Fruit fly (Drosophila melanogaster) whole organism, embryonic: ENCODE measurements around the gene HDAC3.
A peak's percentile ranks its signal among the peaks of the same experiment; 100 is the strongest.

ENCODE experiments used
- Adf1 ChIP-seq: fragments of 200-800 bp; sonication (Bioruptor generic); IDR thresholded peaks from 2 replicates; pipeline ENCODE4 v1.3.6; 2022; ENCODE audit warnings: missing biosample characterization, missing genetic modification characterization
- CG10543 ChIP-seq: fragments of 200-800 bp; sonication (Bioruptor generic); optimal IDR thresholded peaks from 3 replicates; lab custom pipeline; 2017; ENCODE audit warnings: missing biosample characterization, mild to moderate bottlenecking, missing genetic modification characterization, moderate library complexity
- CG10959 ChIP-seq: fragments of 200-800 bp; sonication (Bioruptor generic); IDR thresholded peaks from 2 replicates; pipeline ENCODE4 v1.3.6; 2022; ENCODE audit warnings: missing biosample characterization, missing genetic modification characterization
- CG10979 ChIP-seq: fragments of 200-800 bp; sonication (Bioruptor generic); optimal IDR thresholded peaks from 2 replicates; lab custom pipeline; 2018; ENCODE audit warnings: missing biosample characterization, mild to moderate bottlenecking, missing genetic modification characterization, moderate library complexity
- CG13287 ChIP-seq: fragments of 200-800 bp; sonication (Bioruptor generic); IDR thresholded peaks from 2 replicates; pipeline ENCODE4 v1.3.6; 2022; ENCODE audit warnings: missing biosample characterization, missing genetic modification characterization; ENCODE audit not compliant: partially characterized antibody
- CG15479 ChIP-seq: fragments of 200-800 bp; sonication (Bioruptor generic); optimal IDR thresholded peaks from 3 replicates; lab custom pipeline; 2019; ENCODE audit warnings: missing biosample characterization, mild to moderate bottlenecking, missing genetic modification characterization, moderate library complexity
- CG15514 ChIP-seq: fragments of 200-800 bp; sonication (Bioruptor generic); optimal IDR thresholded peaks from 3 replicates; lab custom pipeline; 2017; ENCODE audit warnings: missing biosample characterization, missing genetic modification characterization, mild to moderate bottlenecking, moderate library complexity, missing genetic modification reagents
- CG15601 ChIP-seq: fragments of 200-800 bp; sonication (Bioruptor generic); optimal IDR thresholded peaks from 3 replicates; lab custom pipeline; 2019; ENCODE audit warnings: missing biosample characterization, mild to moderate bottlenecking, missing genetic modification characterization, moderate library complexity
- CG18599 ChIP-seq: fragments of 200-800 bp; sonication (Bioruptor generic); optimal IDR thresholded peaks from 3 replicates; lab custom pipeline; 2017; ENCODE audit warnings: missing biosample characterization, missing genetic modification characterization, mild to moderate bottlenecking, moderate library complexity, missing genetic modification reagents
- CG2712 ChIP-seq: fragments of 200-800 bp; optimal IDR thresholded peaks from 3 replicates; lab custom pipeline; 2019; ENCODE audit warnings: missing biosample characterization, mild to moderate bottlenecking, missing genetic modification characterization, moderate library complexity
- CG34376 ChIP-seq: fragments of 200-800 bp; sonication (Bioruptor generic); optimal IDR thresholded peaks from 2 replicates; lab custom pipeline; 2018; ENCODE audit warnings: missing biosample characterization, mild to moderate bottlenecking, missing genetic modification characterization
- CG34422 ChIP-seq: fragments of 200-800 bp; sonication (Bioruptor generic); IDR thresholded peaks from 3 replicates; pipeline ENCODE4 v1.3.6; 2022; ENCODE audit warnings: missing biosample characterization, missing genetic modification characterization
- CG42726 ChIP-seq: fragments of 200-800 bp; sonication (Bioruptor generic); IDR thresholded peaks from 2 replicates; pipeline ENCODE4 v1.3.6; 2022; ENCODE audit warnings: missing biosample characterization, missing genetic modification characterization; ENCODE audit not compliant: partially characterized antibody
- CG5245 ChIP-seq: fragments of 200-800 bp; sonication (Bioruptor generic); optimal IDR thresholded peaks from 3 replicates; lab custom pipeline; 2016; ENCODE audit warnings: missing biosample characterization, missing genetic modification characterization
- CG7372 ChIP-seq: fragments of 200-800 bp; sonication (Bioruptor generic); IDR thresholded peaks from 2 replicates; pipeline ENCODE4 v1.3.6; 2022; ENCODE audit warnings: missing biosample characterization, missing genetic modification characterization
- CTCF ChIP-seq: fragments of 200-800 bp; sonication (Bioruptor generic); optimal IDR thresholded peaks from 2 replicates; lab custom pipeline; 2017; ENCODE audit warnings: missing biosample characterization, mild to moderate bottlenecking, missing genetic modification characterization, moderate library complexity
- Dbx ChIP-seq: fragments of 200-800 bp; sonication (Bioruptor generic); IDR thresholded peaks from 3 replicates; pipeline ENCODE4 v1.3.6; 2022; ENCODE audit warnings: missing biosample characterization, missing genetic modification characterization
- Deaf1 ChIP-seq: fragments of 200-800 bp; optimal IDR thresholded peaks from 3 replicates; lab custom pipeline; 2019; ENCODE audit warnings: missing biosample characterization, mild to moderate bottlenecking, missing genetic modification characterization, moderate library complexity
- Dll ChIP-seq: fragments of 200-800 bp; sonication (Bioruptor generic); IDR thresholded peaks from 4 replicates; pipeline ENCODE4 v1.3.6; 2022; ENCODE audit warnings: missing biosample characterization, missing genetic modification characterization; ENCODE audit not compliant: partially characterized antibody
- Dref ChIP-seq: fragments of 200-800 bp; sonication (Bioruptor generic); IDR thresholded peaks from 2 replicates; pipeline ENCODE4 v1.3.6; 2022; ENCODE audit warnings: missing biosample characterization, missing genetic modification characterization
- Drgx ChIP-seq: fragments of 200-800 bp; sonication (Bioruptor generic); IDR thresholded peaks from 2 replicates; pipeline ENCODE4 v1.3.6; 2022; ENCODE audit warnings: missing biosample characterization, missing genetic modification characterization
- Ets65A ChIP-seq: fragments of 200-800 bp; sonication (Bioruptor generic); peaks from one replicate; lab custom pipeline; 2016; ENCODE audit warnings: missing biosample characterization, missing genetic modification characterization
- Fer1 ChIP-seq: fragments of 200-800 bp; sonication (Bioruptor generic); optimal IDR thresholded peaks from 2 replicates; lab custom pipeline; 2017; ENCODE audit warnings: missing biosample characterization, mild to moderate bottlenecking, missing genetic modification characterization
- HLH3B ChIP-seq: fragments of 200-800 bp; sonication (Bioruptor generic); IDR thresholded peaks from 2 replicates; pipeline ENCODE4 v1.3.6; 2022; ENCODE audit warnings: missing biosample characterization, missing genetic modification characterization
- Jarid2 ChIP-seq: fragments of 200-800 bp; sonication (Bioruptor generic); optimal IDR thresholded peaks from 3 replicates; lab custom pipeline; 2017; ENCODE audit warnings: mild to moderate bottlenecking, missing biosample characterization, missing genetic modification reagents, missing genetic modification characterization
- Lhr ChIP-seq: fragments of 200-800 bp; sonication (Bioruptor generic); optimal IDR thresholded peaks from 3 replicates; lab custom pipeline; 2017; ENCODE audit warnings: mild to moderate bottlenecking, missing biosample characterization, missing genetic modification reagents, missing genetic modification characterization
- Lpt ChIP-seq: fragments of >200 bp; optimal IDR thresholded peaks from 2 replicates; lab custom pipeline; 2018; ENCODE audit warnings: missing biosample characterization, missing genetic modification characterization
- Med ChIP-seq: fragments of 200-800 bp; sonication (Bioruptor generic); peaks from one replicate; lab custom pipeline; 2016; ENCODE audit warnings: missing biosample characterization, missing genetic modification characterization, mild to moderate bottlenecking, inconsistent platforms, moderate library complexity
- Scr ChIP-seq: fragments of 200-800 bp; sonication (Bioruptor generic); IDR thresholded peaks from 2 replicates; pipeline ENCODE4 v1.3.6; 2022; ENCODE audit warnings: missing biosample characterization, missing genetic modification characterization; ENCODE audit not compliant: partially characterized antibody
- Sry-δ ChIP-seq: fragments of 200-800 bp; sonication (Bioruptor generic); optimal IDR thresholded peaks from 2 replicates; lab custom pipeline; 2016; ENCODE audit warnings: missing biosample characterization, missing genetic modification characterization
- bbx ChIP-seq: fragments of 200-800 bp; sonication (Bioruptor generic); IDR thresholded peaks from 2 replicates; pipeline ENCODE4 v1.3.6; 2022; ENCODE audit warnings: missing biosample characterization, missing genetic modification characterization; ENCODE audit not compliant: partially characterized antibody
- br ChIP-seq: fragments of >200 bp; optimal IDR thresholded peaks from 2 replicates; lab custom pipeline; 2017
- caup ChIP-seq: fragments of 200-800 bp; sonication (Bioruptor generic); optimal IDR thresholded peaks from 3 replicates; lab custom pipeline; 2017; ENCODE audit warnings: missing biosample characterization, mild to moderate bottlenecking, missing genetic modification characterization, moderate library complexity; ENCODE audit not compliant: severe bottlenecking
- cg ChIP-seq: fragments of 200-800 bp; sonication (Bioruptor generic); optimal IDR thresholded peaks from 3 replicates; lab custom pipeline; 2019; ENCODE audit warnings: missing biosample characterization, mild to moderate bottlenecking, missing genetic modification characterization, moderate library complexity
- chinmo ChIP-seq: fragments of 200-800 bp; sonication (Bioruptor generic); IDR thresholded peaks from 4 replicates; pipeline ENCODE4 v1.3.6; 2022; ENCODE audit warnings: missing biosample characterization, missing genetic modification characterization; ENCODE audit not compliant: partially characterized antibody
- chm ChIP-seq: fragments of 200-800 bp; sonication (Bioruptor generic); IDR thresholded peaks from 2 replicates; pipeline ENCODE4 v1.3.6; 2022; ENCODE audit warnings: missing biosample characterization, missing genetic modification characterization
- ems ChIP-seq: fragments of 200-800 bp; sonication (Bioruptor generic); optimal IDR thresholded peaks from 3 replicates; lab custom pipeline; 2016; ENCODE audit warnings: missing biosample characterization, missing genetic modification characterization
- eve ChIP-seq, 2 experiments: fragments of >200 bp; optimal IDR thresholded peaks; 2 replicates each; lab custom pipeline; 2017; ENCODE audit warnings: missing biosample characterization in 2 of 2, missing genetic modification characterization in 2 of 2
- ewg ChIP-seq: fragments of 200-800 bp; sonication (Bioruptor generic); optimal IDR thresholded peaks from 3 replicates; lab custom pipeline; 2017; ENCODE audit warnings: mild to moderate bottlenecking, missing biosample characterization, missing genetic modification reagents, missing genetic modification characterization
- kah ChIP-seq: fragments of 200-800 bp; sonication (Bioruptor generic); optimal IDR thresholded peaks from 2 replicates; lab custom pipeline; 2018; ENCODE audit warnings: missing biosample characterization, mild to moderate bottlenecking, missing genetic modification characterization
- klu ChIP-seq: fragments of 200-800 bp; sonication (Bioruptor generic); IDR thresholded peaks from 2 replicates; pipeline ENCODE4 v1.3.6; 2022; ENCODE audit warnings: missing biosample characterization, missing genetic modification characterization
- lab ChIP-seq: fragments of 200-800 bp; sonication (Bioruptor generic); optimal IDR thresholded peaks from 3 replicates; lab custom pipeline; 2017; ENCODE audit warnings: missing biosample characterization, missing genetic modification characterization, mild to moderate bottlenecking, moderate library complexity, missing genetic modification reagents
- pita ChIP-seq: fragments of 200-800 bp; sonication (Bioruptor generic); optimal IDR thresholded peaks from 2 replicates; lab custom pipeline; 2017; ENCODE audit warnings: missing biosample characterization, mild to moderate bottlenecking, missing genetic modification characterization
- scrt ChIP-seq: fragments of 200-800 bp; sonication (Bioruptor generic); optimal IDR thresholded peaks from 2 replicates; lab custom pipeline; 2018; ENCODE audit warnings: missing biosample characterization, mild to moderate bottlenecking, missing genetic modification characterization, moderate library complexity
- sens ChIP-seq: fragments of 200-800 bp; sonication (Bioruptor generic); peaks from one replicate; lab custom pipeline; 2016; ENCODE audit warnings: missing biosample characterization, missing genetic modification characterization
- sna ChIP-seq: fragments of 200-800 bp; sonication (Bioruptor generic); IDR thresholded peaks from 2 replicates; pipeline ENCODE4 v1.3.6; 2022; ENCODE audit warnings: missing biosample characterization, missing genetic modification characterization; ENCODE audit not compliant: partially characterized antibody
- unc-4 ChIP-seq: fragments of 200-800 bp; sonication (Bioruptor generic); IDR thresholded peaks from 2 replicates; pipeline ENCODE4 v1.3.6; 2022; ENCODE audit warnings: missing biosample characterization, missing genetic modification characterization; ENCODE audit not compliant: partially characterized antibody
- zen2 ChIP-seq: fragments of 200-800 bp; sonication (Bioruptor generic); IDR thresholded peaks from 3 replicates; pipeline ENCODE4 v1.3.6; 2022; ENCODE audit warnings: missing biosample characterization, missing genetic modification characterization; ENCODE audit not compliant: partially characterized antibody

Gene HDAC3

dm6 chr3R:5523070-5523637 is 48.8 kb upstream of the HDAC3 start, which contains the start of the genes CG43845 and Nmdar1:
Gene CG43845 (minus strand): TSS chr3R:5523120.
Gene Nmdar1 (minus strand): TSS chr3R:5523328.
- no peak for TF ChIP-seq CG15479 (GFP tag; lab: Kevin White, UChicago)
- peak; percentile 39; the same call in 1 of the 2 replicates for TF ChIP-seq chm (GFP tag; lab: Robert Waterston, UW)
- TF ChIP-seq ems, result peak; percentile 2
- TF ChIP-seq caup (GFP tag; lab: Kevin White, UChicago), result no peak
- TF ChIP-seq Scr (GFP tag; lab: Robert Waterston, UW), result 0 out of 2 replicates have a peak, but pooled peaks have one; percentile 8
- TF ChIP-seq sna (GFP tag; lab: Robert Waterston, UW), result peak; percentile 62; the same call in 1 of the 2 replicates
- no peak for TF ChIP-seq Lpt (GFP tag; lab: Kevin White, UChicago)
- TF ChIP-seq Ets65A (GFP tag; lab: Kevin White, UChicago), result no peak
- TF ChIP-seq CG34422 (GFP tag; lab: Robert Waterston, UW), result peak; percentile 47; the same call in 1 of the 3 replicates
- TF ChIP-seq cg (GFP tag; lab: Kevin White, UChicago), result peak; percentile 5
- TF ChIP-seq CG15514 (GFP tag; lab: Kevin White, UChicago), result peak; percentile 19
- TF ChIP-seq lab (GFP tag; lab: Kevin White, UChicago), result no peak
- TF ChIP-seq Deaf1 (tag; lab: Kevin White, UChicago), result peak; percentile 11
- TF ChIP-seq Lhr, result no peak
- no peak for TF ChIP-seq CG15601 (tag; lab: Kevin White, UChicago)
- peak; percentile 68 for TF ChIP-seq CG13287 (GFP tag; lab: Robert Waterston, UW)
- peak; percentile 71; the same call in 2 of the 3 replicates for TF ChIP-seq zen2
- peak; percentile 0 for TF ChIP-seq Jarid2
- no peak for TF ChIP-seq klu (GFP tag; lab: Robert Waterston, UW)
- no peak for TF ChIP-seq Dref (GFP tag; lab: Robert Waterston, UW)
- peak; percentile 39 for TF ChIP-seq Fer1
- TF ChIP-seq Drgx, result peak; percentile 23; the same call in 1 of the 2 replicates
- peak; percentile 90; the same call in 2 of the 4 replicates for TF ChIP-seq chinmo (GFP tag; lab: Robert Waterston, UW)
- no peak for TF ChIP-seq CG5245
- TF ChIP-seq eve (GFP tag; optimal IDR thresholded peaks at IDR 0.05; lab: Kevin White, UChicago), result no peak
- no peak for TF ChIP-seq CG10979 (tag; lab: Kevin White, UChicago)
- peak; percentile 25 for TF ChIP-seq CG34376 (GFP tag; lab: Kevin White, UChicago)
- TF ChIP-seq scrt, result peak; percentile 93
- no peak for TF ChIP-seq CG2712 (tag; lab: Kevin White, UChicago)
- TF ChIP-seq kah (GFP tag; lab: Kevin White, UChicago), result peak; percentile 90
- peak; percentile 1 for TF ChIP-seq CG18599 (GFP tag; lab: Kevin White, UChicago)
- TF ChIP-seq unc-4, result peak; percentile 51
- no peak for TF ChIP-seq Sry-δ (GFP tag; lab: Kevin White, UChicago)
- TF ChIP-seq pita (GFP tag; lab: Kevin White, UChicago), result no peak
- TF ChIP-seq CTCF (GFP tag; lab: Kevin White, UChicago), result peak; percentile 27
- TF ChIP-seq sens, result peak; percentile 74
- peak; percentile 2 for TF ChIP-seq CG10543
- no peak for TF ChIP-seq br
- peak; percentile 68; the same call in 1 of the 2 replicates for TF ChIP-seq CG7372
- TF ChIP-seq ewg (GFP tag; lab: Kevin White, UChicago), result peak; percentile 89
- TF ChIP-seq CG10959 (GFP tag; lab: Robert Waterston, UW), result 0 out of 2 replicates have a peak, but pooled peaks have one; percentile 26
- 0 out of 2 replicates have a peak, but pooled peaks have one; percentile 5 for TF ChIP-seq CG42726 (GFP tag; lab: Robert Waterston, UW)
- TF ChIP-seq HLH3B (GFP tag; lab: Robert Waterston, UW), result no peak
- peak; percentile 98 for TF ChIP-seq Adf1 (GFP tag; lab: Robert Waterston, UW)
- TF ChIP-seq Dbx (GFP tag; lab: Robert Waterston, UW), result peak; percentile 35; the same call in 1 of the 3 replicates
- TF ChIP-seq Med (GFP tag; lab: Kevin White, UChicago), result peak; percentile 72
- TF ChIP-seq Dll (GFP tag; lab: Robert Waterston, UW), result peak; percentile 61; the same call in 3 of the 4 replicates
- peak; percentile 12; the same call in 1 of the 2 replicates for TF ChIP-seq bbx (GFP tag; lab: Robert Waterston, UW)
